Worm (Caenorhabditis elegans) whole organism, late embryonic: ENCODE data around the gene C27H5.6.

Source experiments
- C08G9.2 ChIP-seq: sonication (generic microtip); optimal IDR thresholded peaks from 2 replicates; lab custom pipeline; 2016; ENCODE audit warnings: mild to moderate bottlenecking, missing genetic modification characterization, moderate library complexity, missing compliant biosample characterization
- C38D4.7 ChIP-seq: fragments of 200-800 bp; sonication (Bioruptor generic); optimal IDR thresholded peaks from 2 replicates; lab custom pipeline; 2018; ENCODE audit warnings: mild to moderate bottlenecking, missing genetic modification characterization, moderate library complexity, missing compliant biosample characterization
- F13H6.1 ChIP-seq: sonication (generic microtip); optimal IDR thresholded peaks from 2 replicates; lab custom pipeline; 2016; ENCODE audit warnings: missing genetic modification characterization, missing compliant biosample characterization
- K02D7.2 ChIP-seq: sonication (generic microtip); optimal IDR thresholded peaks from 2 replicates; lab custom pipeline; 2017; ENCODE audit warnings: mild to moderate bottlenecking, missing genetic modification characterization, missing compliant biosample characterization
- K09A11.1 ChIP-seq: sonication (generic microtip); optimal IDR thresholded peaks from 2 replicates; lab custom pipeline; 2017; ENCODE audit warnings: antibody characterized with exemption, mild to moderate bottlenecking, missing genetic modification characterization, missing compliant biosample characterization; ENCODE audit not compliant: insufficient read depth
- T23F11.4 ChIP-seq: fragments of 200-800 bp; sonication (Bioruptor generic); optimal IDR thresholded peaks from 2 replicates; lab custom pipeline; 2018; ENCODE audit warnings: mild to moderate bottlenecking, missing genetic modification characterization, missing compliant biosample characterization
- ahr-1 ChIP-seq: sonication (generic microtip); optimal IDR thresholded peaks from 2 replicates; lab custom pipeline; 2016; ENCODE audit warnings: missing genetic modification characterization, missing compliant biosample characterization
- ceh-14 ChIP-seq: sonication (generic microtip); optimal IDR thresholded peaks from 2 replicates; lab custom pipeline; 2016; ENCODE audit warnings: missing genotype, missing genetic modification characterization, missing compliant biosample characterization
- ceh-18 ChIP-seq: sonication (generic microtip); optimal IDR thresholded peaks from 2 replicates; lab custom pipeline; 2016; ENCODE audit warnings: missing genetic modification characterization, missing compliant biosample characterization
- ceh-19 ChIP-seq: fragments of 200-800 bp; sonication (Bioruptor generic); optimal IDR thresholded peaks from 2 replicates; lab custom pipeline; 2018; ENCODE audit warnings: mild to moderate bottlenecking, missing genetic modification characterization, missing compliant biosample characterization
- ceh-2 ChIP-seq: sonication (generic microtip); optimal IDR thresholded peaks from 2 replicates; lab custom pipeline; 2016; ENCODE audit warnings: missing genotype, missing genetic modification characterization, missing compliant biosample characterization
- ceh-22 ChIP-seq: sonication (generic microtip); optimal IDR thresholded peaks from 2 replicates; lab custom pipeline; 2017; ENCODE audit warnings: missing biosample characterization, missing genetic modification characterization
- ceh-30 ChIP-seq: fragments of 150-350 bp; optimal IDR thresholded peaks from 2 replicates; lab custom pipeline; 2014; ENCODE audit warnings: missing biosample characterization, missing genetic modification characterization
- ceh-34 ChIP-seq: sonication (generic microtip); optimal IDR thresholded peaks from 2 replicates; lab custom pipeline; 2016; ENCODE audit warnings: mild to moderate bottlenecking, missing genetic modification characterization, missing compliant biosample characterization
- ceh-6 ChIP-seq: fragments of 200-800 bp; sonication (Bioruptor generic); optimal IDR thresholded peaks from 2 replicates; lab custom pipeline; 2018; ENCODE audit warnings: mild to moderate bottlenecking, missing genetic modification characterization, missing compliant biosample characterization
- ceh-9 ChIP-seq: sonication (generic microtip); optimal IDR thresholded peaks from 2 replicates; lab custom pipeline; 2016; ENCODE audit warnings: mild to moderate bottlenecking, missing genetic modification characterization, inconsistent platforms, missing compliant biosample characterization
- dmd-4 ChIP-seq: sonication (generic microtip); optimal IDR thresholded peaks from 2 replicates; lab custom pipeline; 2016; ENCODE audit warnings: borderline replicate concordance, missing genetic modification characterization, missing compliant biosample characterization
- dve-1 ChIP-seq: sonication (generic microtip); optimal IDR thresholded peaks from 2 replicates; lab custom pipeline; 2017; ENCODE audit warnings: antibody characterized with exemption, mild to moderate bottlenecking, missing genetic modification characterization, missing compliant biosample characterization
- elt-2 ChIP-seq: sonication (generic microtip); optimal IDR thresholded peaks from 2 replicates; lab custom pipeline; 2016; ENCODE audit warnings: missing genetic modification reagents, missing genetic modification characterization, missing compliant biosample characterization
- elt-4 ChIP-seq: sonication (generic microtip); optimal IDR thresholded peaks from 2 replicates; lab custom pipeline; 2016; ENCODE audit warnings: missing genetic modification characterization, missing compliant biosample characterization
- eyg-1 ChIP-seq: sonication (generic microtip); optimal IDR thresholded peaks from 2 replicates; lab custom pipeline; 2016; ENCODE audit warnings: missing genotype, missing genetic modification characterization, missing compliant biosample characterization
- fax-1 ChIP-seq: sonication (generic microtip); optimal IDR thresholded peaks from 2 replicates; lab custom pipeline; 2016; ENCODE audit warnings: missing genotype, missing genetic modification characterization, missing compliant biosample characterization
- fkh-10 ChIP-seq: fragments of 150-350 bp; optimal IDR thresholded peaks from 2 replicates; lab custom pipeline; 2014; ENCODE audit warnings: missing biosample characterization, missing genetic modification reagents, missing genetic modification characterization
- fkh-6 ChIP-seq: sonication (generic microtip); optimal IDR thresholded peaks from 2 replicates; lab custom pipeline; 2016; ENCODE audit warnings: missing genetic modification characterization, missing compliant biosample characterization
- hlh-6 ChIP-seq: sonication (generic microtip); optimal IDR thresholded peaks from 2 replicates; lab custom pipeline; 2016; ENCODE audit warnings: missing genotype, missing genetic modification characterization, missing compliant biosample characterization
- lin-11 ChIP-seq: fragments of 200-800 bp; sonication (Bioruptor generic); optimal IDR thresholded peaks from 2 replicates; lab custom pipeline; 2018; ENCODE audit warnings: mild to moderate bottlenecking, missing genetic modification characterization, missing compliant biosample characterization
- madf-2 ChIP-seq: sonication (generic microtip); optimal IDR thresholded peaks from 2 replicates; lab custom pipeline; 2017; ENCODE audit warnings: missing genetic modification characterization, missing compliant biosample characterization
- mec-3 ChIP-seq: sonication (generic microtip); optimal IDR thresholded peaks from 2 replicates; lab custom pipeline; 2016; ENCODE audit warnings: borderline replicate concordance, missing genetic modification characterization, missing compliant biosample characterization
- nfya-1 ChIP-seq: sonication (generic microtip); optimal IDR thresholded peaks from 2 replicates; lab custom pipeline; 2017; ENCODE audit warnings: missing genetic modification characterization, mild to moderate bottlenecking, missing compliant biosample characterization, antibody characterized with exemption, moderate library complexity
- nhr-11 ChIP-seq: fragments of 150-350 bp; optimal IDR thresholded peaks from 2 replicates; lab custom pipeline; 2014; ENCODE audit warnings: missing biosample characterization, missing genetic modification characterization
- nhr-232 ChIP-seq: sonication (generic microtip); optimal IDR thresholded peaks from 2 replicates; lab custom pipeline; 2016; ENCODE audit warnings: missing genetic modification characterization, missing compliant biosample characterization
- npax-4 ChIP-seq: sonication (generic microtip); optimal IDR thresholded peaks from 2 replicates; lab custom pipeline; 2016; ENCODE audit warnings: missing genetic modification characterization, missing compliant biosample characterization
- odd-2 ChIP-seq: sonication (generic microtip); optimal IDR thresholded peaks from 2 replicates; lab custom pipeline; 2017; ENCODE audit warnings: antibody characterized with exemption, mild to moderate bottlenecking, missing genetic modification characterization, missing compliant biosample characterization
- pag-3 ChIP-seq: sonication (generic microtip); optimal IDR thresholded peaks from 2 replicates; lab custom pipeline; 2016; ENCODE audit warnings: missing compliant biosample characterization, missing genetic modification characterization, borderline replicate concordance
- pat-9 ChIP-seq: fragments of 200-800 bp; sonication (Bioruptor generic); optimal IDR thresholded peaks from 2 replicates; lab custom pipeline; 2018; ENCODE audit warnings: mild to moderate bottlenecking, missing genetic modification characterization, moderate library complexity, missing compliant biosample characterization
- pax-1 ChIP-seq: fragments of 150-350 bp; optimal IDR thresholded peaks from 2 replicates; lab custom pipeline; 2014; ENCODE audit warnings: missing biosample characterization, missing genetic modification characterization
- pha-2 ChIP-seq: sonication (generic microtip); optimal IDR thresholded peaks from 2 replicates; lab custom pipeline; 2017; ENCODE audit warnings: mild to moderate bottlenecking, missing genetic modification characterization, missing compliant biosample characterization
- pha-4 ChIP-seq: fragments of 150-350 bp; optimal IDR thresholded peaks from 2 replicates; lab custom pipeline; 2018; ENCODE audit warnings: missing biosample characterization, missing genetic modification reagents, missing genetic modification characterization
- pqm-1 ChIP-seq: sonication (generic microtip); optimal IDR thresholded peaks from 2 replicates; lab custom pipeline; 2016; ENCODE audit warnings: missing genetic modification characterization, missing compliant biosample characterization
- pros-1 ChIP-seq: fragments of 150-350 bp; optimal IDR thresholded peaks from 2 replicates; lab custom pipeline; 2014; ENCODE audit warnings: missing biosample characterization, missing genetic modification reagents, missing genetic modification characterization
- ref-2 ChIP-seq: sonication (generic microtip); optimal IDR thresholded peaks from 2 replicates; lab custom pipeline; 2016; ENCODE audit warnings: missing genetic modification characterization, missing compliant biosample characterization
- rnt-1 ChIP-seq: sonication (generic microtip); optimal IDR thresholded peaks from 2 replicates; lab custom pipeline; 2016; ENCODE audit warnings: missing genetic modification characterization, missing compliant biosample characterization
- sox-2 ChIP-seq: fragments of 200-800 bp; sonication (Bioruptor generic); IDR thresholded peaks from 2 replicates; pipeline ENCODE4 v1.3.6; 2022; ENCODE audit warnings: missing genetic modification reagents, missing genetic modification characterization, missing compliant biosample characterization
- sox-4 ChIP-seq: sonication (generic microtip); optimal IDR thresholded peaks from 2 replicates; lab custom pipeline; 2017; ENCODE audit warnings: mild to moderate bottlenecking, missing genetic modification characterization, inconsistent platforms, missing compliant biosample characterization
- tbx-7 ChIP-seq: sonication (generic microtip); optimal IDR thresholded peaks from 2 replicates; lab custom pipeline; 2016; ENCODE audit warnings: missing genotype, missing genetic modification characterization, missing compliant biosample characterization
- ttx-3 ChIP-seq: sonication (generic microtip); optimal IDR thresholded peaks from 2 replicates; lab custom pipeline; 2016; ENCODE audit warnings: missing genetic modification reagents, missing genetic modification characterization, missing compliant biosample characterization
- unc-3 ChIP-seq, 2 experiments: fragments of 200-800 bp in 1 of 2; sonication (Bioruptor generic) in 1 of 2; sonication (generic microtip) in 1 of 2; conservative IDR thresholded peaks in 1 of 2; optimal IDR thresholded peaks in 1 of 2; 2 replicates each; pipeline versions ENCODE4 v1.3.6 to Lab custom; 2016 to 2022; ENCODE audit warnings: missing compliant biosample characterization in 2 of 2, missing genetic modification characterization in 2 of 2, missing genetic modification reagents in 1 of 2
- unc-42 ChIP-seq: sonication (generic microtip); optimal IDR thresholded peaks from 2 replicates; lab custom pipeline; 2016; ENCODE audit warnings: missing genotype, missing genetic modification characterization, missing compliant biosample characterization
- zip-5 ChIP-seq: sonication (generic microtip); optimal IDR thresholded peaks from 2 replicates; lab custom pipeline; 2016; ENCODE audit warnings: missing genetic modification characterization, missing compliant biosample characterization
- ztf-16 ChIP-seq: sonication (generic microtip); optimal IDR thresholded peaks from 2 replicates; lab custom pipeline; 2017; ENCODE audit warnings: missing genetic modification characterization, missing compliant biosample characterization

C27H5.6 gene

DNA sequence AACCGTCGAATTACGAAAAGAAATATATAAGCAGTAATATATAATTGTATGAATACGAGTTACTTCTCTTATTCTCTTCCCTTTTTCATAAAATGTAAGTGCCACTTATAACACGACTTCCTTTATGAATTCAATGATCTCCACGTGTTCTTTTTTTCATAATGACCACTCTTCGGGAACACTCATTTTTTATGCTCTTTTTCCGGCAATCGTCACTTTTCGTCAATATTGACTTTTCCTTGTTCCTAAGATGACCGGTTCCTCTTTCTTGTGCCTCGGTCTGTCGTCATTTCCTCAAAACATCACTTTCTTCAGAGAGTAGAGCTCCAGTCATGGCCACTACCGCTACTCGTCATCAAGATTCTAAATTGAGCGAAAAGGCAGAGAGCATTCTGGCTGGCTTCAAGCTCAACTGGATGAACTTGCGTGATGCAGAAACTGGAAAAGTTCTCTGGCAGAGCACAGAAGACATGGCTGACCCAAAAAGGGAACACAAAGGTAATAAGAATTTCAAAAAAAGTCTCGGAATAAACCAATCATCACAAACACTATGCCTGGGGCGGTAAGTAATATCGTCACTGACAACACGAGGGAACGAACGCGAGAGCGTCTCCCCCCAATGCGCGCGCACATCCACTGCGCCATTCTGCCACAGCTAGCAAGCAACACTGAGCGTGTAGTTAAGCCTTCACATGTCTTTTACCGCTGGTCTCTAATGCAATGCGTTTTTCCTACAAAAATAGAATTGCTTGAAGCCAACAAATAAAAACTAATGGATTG lies 3.3 kb downstream of the C27H5.6 start, which contains the start of gene pdl-1:
Gene pdl-1, plus strand, starts transcription at position 309 of the 780 bp plus-strand sequence.
- TF ChIP-seq nhr-232 (peak; percentile 92), elt-2 (tag; lab: Kevin White, UChicago) (peak; percentile 94), ceh-19 (peak; percentile 96), ceh-30 (tag; lab: Kevin White, UChicago) (peak; percentile 31), nfya-1 (tag; lab: Kevin White, UChicago) (peak; percentile 54), K02D7.2 (tag; lab: Kevin White, UChicago) (peak; percentile 90), K09A11.1 (tag; lab: Kevin White, UChicago) (peak; percentile 72), rnt-1 (tag; lab: Kevin White, UChicago) (peak; percentile 89), ceh-9 (peak; percentile 85), eyg-1 (peak; percentile 90), fkh-6 (peak; percentile 91), madf-2 (tag; lab: Kevin White, UChicago) (peak; percentile 92), zip-5 (tag; lab: Kevin White, UChicago) (peak; percentile 81), ref-2 (tag; lab: Kevin White, UChicago) (peak; percentile 91), F13H6.1 (peak; percentile 79), ceh-22 (no peak), dve-1 (tag; lab: Kevin White, UChicago) (peak; percentile 89), C38D4.7 (GFP tag; lab: Kevin White, UChicago) (peak; percentile 94), pax-1 (tag; lab: Kevin White, UChicago) (no peak), ztf-16 (tag; lab: Kevin White, UChicago) (peak; percentile 95), unc-3 (GFP tag; conservative IDR thresholded peaks at IDR 0.05; lab: Robert Waterston, UW) (peak; percentile 91), unc-3 (tag; optimal IDR thresholded peaks at IDR 0.05; lab: Kevin White, UChicago) (peak; percentile 93), ceh-2 (tag; lab: Kevin White, UChicago) (peak; percentile 90), sox-4 (tag; lab: Kevin White, UChicago) (peak; percentile 94), fkh-10 (GFP tag; lab: Kevin White, UChicago) (no peak), C08G9.2 (tag; lab: Kevin White, UChicago) (peak; percentile 88), T23F11.4 (peak; percentile 95), hlh-6 (tag; lab: Kevin White, UChicago) (peak; percentile 97), lin-11 (tag; lab: Kevin White, UChicago) (peak; percentile 89), ttx-3 (tag; lab: Kevin White, UChicago) (peak; percentile 89), nhr-11 (tag; lab: Kevin White, UChicago) (no peak), dmd-4 (peak; percentile 89), ahr-1 (tag; lab: Kevin White, UChicago) (peak; percentile 76), ceh-6 (GFP tag; lab: Kevin White, UChicago) (peak; percentile 92), pat-9 (tag; lab: Kevin White, UChicago) (peak; percentile 93), elt-4 (peak; percentile 84), ceh-18 (tag; lab: Kevin White, UChicago) (peak; percentile 86), ceh-34 (tag; lab: Kevin White, UChicago) (peak; percentile 93), odd-2 (peak; percentile 81), mec-3 (tag; lab: Kevin White, UChicago) (peak; percentile 80), pha-4 (no peak), pqm-1 (tag; lab: Kevin White, UChicago) (peak; percentile 84), pros-1 (tag; lab: Kevin White, UChicago) (peak; percentile 83), unc-42 (tag; lab: Kevin White, UChicago) (peak; percentile 74), fax-1 (tag; lab: Kevin White, UChicago) (peak; percentile 88), tbx-7 (tag; lab: Kevin White, UChicago) (peak; percentile 72), npax-4 (tag; lab: Kevin White, UChicago) (peak; percentile 74), pag-3 (tag; lab: Kevin White, UChicago) (peak; percentile 82), sox-2 (peak; percentile 87), pha-2 (tag; lab: Kevin White, UChicago) (peak; percentile 91), ceh-14 (tag; lab: Kevin White, UChicago) (peak; percentile 89)
